Worm (Caenorhabditis elegans) whole organism, L3 larva: ENCODE data around the gene C18D11.1.

Source experiments
- R02D3.7 ChIP-seq: fragments of 150-350 bp; optimal IDR thresholded peaks from 2 replicates; lab custom pipeline; 2014; ENCODE audit warnings: missing biosample characterization, missing genetic modification characterization
- ama-1 ChIP-seq: fragments of 150-350 bp; optimal IDR thresholded peaks from 2 replicates; lab custom pipeline; 2018
- ceh-16 ChIP-seq: sonication (generic microtip); optimal IDR thresholded peaks from 2 replicates; lab custom pipeline; 2017; ENCODE audit warnings: missing biosample characterization, missing genetic modification characterization
- ceh-28 ChIP-seq: fragments of 150-350 bp; optimal IDR thresholded peaks from 2 replicates; lab custom pipeline; 2014; ENCODE audit warnings: missing biosample characterization, missing genetic modification reagents, missing genetic modification characterization
- ceh-9 ChIP-seq: sonication (generic microtip); optimal IDR thresholded peaks from 2 replicates; lab custom pipeline; 2018; ENCODE audit warnings: missing biosample characterization, missing genetic modification characterization
- egl-27 ChIP-seq: sonication (generic microtip); optimal IDR thresholded peaks from 4 replicates; lab custom pipeline; 2017; ENCODE audit warnings: missing biosample characterization, missing genetic modification reagents, missing genetic modification characterization
- egl-5 ChIP-seq: fragments of 150-350 bp; optimal IDR thresholded peaks from 2 replicates; lab custom pipeline; 2017; ENCODE audit warnings: missing biosample characterization, missing genetic modification reagents, missing genetic modification characterization, inconsistent platforms
- elt-1 ChIP-seq: fragments of 150-350 bp; optimal IDR thresholded peaks from 2 replicates; lab custom pipeline; 2014; ENCODE audit warnings: missing biosample characterization, missing genetic modification characterization
- elt-2 ChIP-seq: sonication (generic microtip); optimal IDR thresholded peaks from 2 replicates; lab custom pipeline; 2016; ENCODE audit warnings: missing genetic modification reagents, mild to moderate bottlenecking, missing genetic modification characterization, missing compliant biosample characterization
- elt-3 ChIP-seq, 3 experiments: fragments of 150-350 bp in 1 of 3; sonication (generic microtip) in 2 of 3; optimal IDR thresholded peaks; 2 replicates in 2 of 3; 4 replicates in 1 of 3; lab custom pipeline; 2014 to 2017; ENCODE audit warnings: missing biosample characterization in 3 of 3, missing genetic modification characterization in 3 of 3
- eor-1 ChIP-seq, 2 experiments: fragments of 150-350 bp; optimal IDR thresholded peaks; 2 replicates each; lab custom pipeline; 2014 to 2018; ENCODE audit warnings: missing biosample characterization in 2 of 2, missing genetic modification characterization in 2 of 2
- fkh-10 ChIP-seq: sonication (generic microtip); optimal IDR thresholded peaks from 2 replicates; lab custom pipeline; 2017; ENCODE audit warnings: missing biosample characterization, missing genetic modification reagents, missing genetic modification characterization
- fkh-2 ChIP-seq: fragments of 150-350 bp; optimal IDR thresholded peaks from 2 replicates; lab custom pipeline; 2014; ENCODE audit warnings: missing biosample characterization, missing genetic modification reagents, missing genetic modification characterization
- fos-1 ChIP-seq: fragments of 150-350 bp; optimal IDR thresholded peaks from 2 replicates; lab custom pipeline; 2014; ENCODE audit warnings: missing biosample characterization, missing genetic modification characterization
- hmg-11 ChIP-seq: sonication (generic microtip); optimal IDR thresholded peaks from 2 replicates; lab custom pipeline; 2016; ENCODE audit warnings: missing genetic modification characterization, missing compliant biosample characterization
- lin-15B ChIP-seq: fragments of 150-350 bp; optimal IDR thresholded peaks from 2 replicates; lab custom pipeline; 2014; ENCODE audit warnings: missing biosample characterization, missing genetic modification characterization
- lin-39 ChIP-seq: fragments of 150-350 bp; optimal IDR thresholded peaks from 2 replicates; lab custom pipeline; 2018; ENCODE audit warnings: missing biosample characterization, missing genetic modification reagents, missing genetic modification characterization
- mml-1 ChIP-seq: fragments of 150-350 bp; sonication (generic microtip); optimal IDR thresholded peaks from 3 replicates; lab custom pipeline; 2014; ENCODE audit warnings: missing biosample characterization, missing genetic modification characterization
- nfya-1 ChIP-seq: sonication (generic microtip); optimal IDR thresholded peaks from 2 replicates; lab custom pipeline; 2017; ENCODE audit warnings: missing genetic modification characterization, mild to moderate bottlenecking, missing compliant biosample characterization, antibody characterized with exemption, moderate library complexity; ENCODE audit not compliant: insufficient read depth
- nhr-11 ChIP-seq: fragments of 150-350 bp; optimal IDR thresholded peaks from 2 replicates; lab custom pipeline; 2014; ENCODE audit warnings: missing biosample characterization, missing genetic modification characterization
- nhr-23 ChIP-seq: fragments of 150-350 bp; optimal IDR thresholded peaks from 2 replicates; lab custom pipeline; 2014; ENCODE audit warnings: missing biosample characterization, missing genetic modification reagents, missing genetic modification characterization
- nhr-237 ChIP-seq: fragments of 150-350 bp; optimal IDR thresholded peaks from 2 replicates; lab custom pipeline; 2014; ENCODE audit warnings: missing biosample characterization, missing genetic modification characterization
- nhr-25 ChIP-seq: sonication (generic microtip); optimal IDR thresholded peaks from 2 replicates; lab custom pipeline; 2017; ENCODE audit warnings: missing biosample characterization, missing genetic modification characterization
- nhr-28 ChIP-seq: fragments of 150-350 bp; optimal IDR thresholded peaks from 2 replicates; lab custom pipeline; 2014; ENCODE audit warnings: missing biosample characterization, missing genetic modification characterization
- nhr-43 ChIP-seq: sonication (generic microtip); optimal IDR thresholded peaks from 2 replicates; lab custom pipeline; 2016; ENCODE audit warnings: mild to moderate bottlenecking, missing genetic modification characterization, missing compliant biosample characterization; ENCODE audit not compliant: poor library complexity, severe bottlenecking
- nhr-76 ChIP-seq: fragments of 150-350 bp; sonication (generic microtip); optimal IDR thresholded peaks from 5 replicates; lab custom pipeline; 2014; ENCODE audit warnings: missing biosample characterization, missing genetic modification characterization
- nhr-77 ChIP-seq: fragments of 150-350 bp; optimal IDR thresholded peaks from 2 replicates; lab custom pipeline; 2014; ENCODE audit warnings: missing biosample characterization, missing genetic modification characterization
- pha-4 ChIP-seq: fragments of 150-350 bp; optimal IDR thresholded peaks from 2 replicates; lab custom pipeline; 2014; ENCODE audit warnings: missing biosample characterization, missing genetic modification reagents, missing genetic modification characterization
- pqm-1 ChIP-seq: fragments of 150-350 bp; optimal IDR thresholded peaks from 2 replicates; lab custom pipeline; 2017; ENCODE audit warnings: missing biosample characterization, missing genetic modification characterization, inconsistent platforms
- sea-2 ChIP-seq: fragments of 150-350 bp; sonication (generic microtip); optimal IDR thresholded peaks from 4 replicates; lab custom pipeline; 2014; ENCODE audit warnings: missing biosample characterization, missing genetic modification reagents, missing genetic modification characterization
- skn-1 ChIP-seq: fragments of 150-350 bp; optimal IDR thresholded peaks from 2 replicates; lab custom pipeline; 2014; ENCODE audit warnings: missing biosample characterization, missing genetic modification characterization
- snpc-4 ChIP-seq: fragments of 150-350 bp; optimal IDR thresholded peaks from 2 replicates; lab custom pipeline; 2014; ENCODE audit warnings: missing biosample characterization, missing genetic modification characterization
- unc-39 ChIP-seq: sonication (generic microtip); optimal IDR thresholded peaks from 4 replicates; lab custom pipeline; 2017; ENCODE audit warnings: missing biosample characterization, missing genetic modification characterization
- unc-62 ChIP-seq: fragments of 150-350 bp; sonication (generic microtip); optimal IDR thresholded peaks from 4 replicates; lab custom pipeline; 2014; ENCODE audit warnings: missing biosample characterization, missing genetic modification reagents, missing genetic modification characterization
- zag-1 ChIP-seq: fragments of 150-350 bp; optimal IDR thresholded peaks from 2 replicates; lab custom pipeline; 2014; ENCODE audit warnings: missing biosample characterization, missing genetic modification characterization
- ztf-11 ChIP-seq: fragments of 150-350 bp; optimal IDR thresholded peaks from 2 replicates; lab custom pipeline; 2014; ENCODE audit warnings: missing biosample characterization, missing genetic modification characterization

Gene C18D11.1

DNA sequence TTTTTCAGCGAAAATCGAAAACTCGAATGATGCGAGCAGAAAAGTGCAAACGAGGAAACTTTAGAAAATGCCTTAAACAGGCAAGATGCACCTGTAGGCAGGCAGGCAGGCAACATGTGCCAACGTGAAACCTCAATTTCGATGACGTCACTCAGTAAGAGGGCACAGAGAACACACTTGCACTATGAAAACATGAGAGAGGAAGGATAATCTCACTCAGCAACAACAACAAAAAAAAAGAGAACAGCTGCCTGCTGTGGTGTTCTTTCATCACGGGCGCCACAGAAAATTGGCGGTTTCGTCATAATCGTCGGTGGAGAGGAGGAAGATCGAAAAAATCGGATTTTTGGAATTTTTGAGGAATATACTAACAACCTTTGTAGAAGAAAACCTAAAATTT, 17.8 kb downstream of the C18D11.1 start:
- no peak for TF ChIP-seq elt-3 (tag; optimal IDR thresholded peaks at IDR 0.05; lab: Kevin White, UChicago)
- TF ChIP-seq nfya-1 (tag; lab: Kevin White, UChicago): peak; percentile 49
- peak; percentile 7 for TF ChIP-seq lin-39 (tag; lab: Kevin White, UChicago)

DNA sequence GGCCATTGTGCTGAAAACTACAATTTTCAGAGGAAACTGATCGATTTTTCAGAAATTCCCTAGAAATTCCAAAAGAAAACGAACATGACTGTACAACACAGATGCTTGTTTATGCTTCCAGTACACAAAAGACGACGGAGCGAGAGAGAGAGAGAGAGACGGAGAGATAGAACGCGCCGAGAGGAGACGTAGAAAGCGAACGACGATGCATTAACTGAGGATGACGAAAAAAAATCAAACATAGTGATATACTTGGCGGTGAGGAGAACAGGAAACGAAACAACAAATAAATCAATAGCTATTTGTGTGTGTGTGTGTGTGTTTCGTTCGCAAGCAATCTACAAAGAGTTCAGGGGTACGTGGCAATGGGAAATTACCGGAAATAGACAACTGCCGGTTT, 18.4 kb downstream of the C18D11.1 start:
- TF ChIP-seq nhr-23: no peak
- TF ChIP-seq zag-1 (tag; lab: Kevin White, UChicago): no peak
- TF ChIP-seq hmg-11 (tag; lab: Kevin White, UChicago): peak; percentile 18
- no peak for TF ChIP-seq fkh-10 (GFP tag; lab: Kevin White, UChicago)
- TF ChIP-seq nhr-11: no peak
- peak; percentile 61 for TF ChIP-seq pqm-1 (tag; lab: Kevin White, UChicago)
- peak; percentile 50 for TF ChIP-seq egl-5 (tag; lab: Kevin White, UChicago)
- peak; percentile 37 for TF ChIP-seq ceh-28 (tag; lab: Kevin White, UChicago)
- peak; percentile 75 for TF ChIP-seq skn-1 (tag; lab: Kevin White, UChicago)
- no peak for TF ChIP-seq ztf-11 (tag; lab: Kevin White, UChicago)
- peak; percentile 15 for TF ChIP-seq lin-39 (tag; lab: Kevin White, UChicago)
- no peak for TF ChIP-seq egl-27 (tag; lab: Kevin White, UChicago)
- TF ChIP-seq snpc-4: peak; percentile 17
- TF ChIP-seq nfya-1 (tag; lab: Kevin White, UChicago): peak; percentile 50
- no peak for TF ChIP-seq nhr-28 (tag; lab: Kevin White, UChicago)
- no peak for TF ChIP-seq nhr-43 (tag; lab: Kevin White, UChicago)
- TF ChIP-seq elt-2: peak; percentile 42
- peak; percentile 20 for TF ChIP-seq ama-1 (lab: Kevin White, UChicago)
- peak; percentile 96 for TF ChIP-seq pha-4 (tag; lab: Kevin White, UChicago)

DNA sequence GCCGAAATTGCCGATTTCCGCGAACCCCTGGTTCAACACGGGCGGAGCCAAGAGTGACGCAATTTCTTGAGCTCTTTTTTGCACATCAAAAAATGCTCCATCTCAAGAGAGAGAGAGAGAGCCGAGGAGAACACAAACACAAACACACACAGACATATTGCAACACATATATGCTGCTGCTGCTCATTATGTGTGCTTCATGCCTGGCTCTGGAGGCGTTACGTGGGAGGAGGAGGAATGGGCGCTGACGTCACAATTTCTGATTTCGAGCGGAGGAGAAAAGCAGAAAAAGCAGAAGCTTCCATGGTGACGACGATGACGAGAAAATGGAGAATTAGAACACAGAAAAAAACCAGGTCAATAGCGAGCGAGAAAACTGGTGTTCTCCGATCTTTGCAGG, 19.7 kb downstream of the C18D11.1 start:
- TF ChIP-seq nfya-1 (tag; lab: Kevin White, UChicago) (peak; percentile 51), nhr-43 (tag; lab: Kevin White, UChicago) (no peak), pha-4 (tag; lab: Kevin White, UChicago) (peak; percentile 7), nhr-25 (tag; lab: Kevin White, UChicago) (no peak), egl-5 (tag; lab: Kevin White, UChicago) (peak; percentile 13)

DNA sequence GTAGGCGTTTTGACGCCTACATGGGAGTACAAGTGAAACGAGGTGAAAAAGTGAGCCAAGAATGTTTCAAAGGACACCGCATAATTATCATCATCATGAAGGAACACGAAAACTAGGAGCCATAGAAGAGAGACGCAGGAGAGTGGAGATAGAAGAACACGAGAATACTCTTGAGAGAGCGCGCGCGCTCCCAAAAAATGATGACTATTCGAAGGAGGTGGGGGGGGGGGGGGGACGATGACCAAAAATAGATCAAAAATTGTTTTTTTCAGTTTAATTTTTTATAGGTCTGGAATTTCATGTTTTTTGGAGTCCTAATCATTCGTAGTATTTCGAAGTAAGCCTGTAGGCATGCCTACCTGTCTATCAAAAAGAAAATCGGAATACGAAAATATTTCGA, 20.4 kb downstream of the C18D11.1 start:
- TF ChIP-seq hmg-11 (tag; lab: Kevin White, UChicago) (peak; percentile 8), ceh-9 (tag; lab: Kevin White, UChicago) (no peak), unc-39 (tag; lab: Kevin White, UChicago) (no peak), nhr-76 (tag; lab: Kevin White, UChicago) (no peak), skn-1 (tag; lab: Kevin White, UChicago) (peak; percentile 92), nfya-1 (tag; lab: Kevin White, UChicago) (peak; percentile 21), lin-15B (tag; lab: Kevin White, UChicago) (no peak), ztf-11 (tag; lab: Kevin White, UChicago) (no peak), elt-1 (tag; lab: Kevin White, UChicago) (no peak), mml-1 (no peak), pha-4 (tag; lab: Kevin White, UChicago) (no peak)

DNA sequence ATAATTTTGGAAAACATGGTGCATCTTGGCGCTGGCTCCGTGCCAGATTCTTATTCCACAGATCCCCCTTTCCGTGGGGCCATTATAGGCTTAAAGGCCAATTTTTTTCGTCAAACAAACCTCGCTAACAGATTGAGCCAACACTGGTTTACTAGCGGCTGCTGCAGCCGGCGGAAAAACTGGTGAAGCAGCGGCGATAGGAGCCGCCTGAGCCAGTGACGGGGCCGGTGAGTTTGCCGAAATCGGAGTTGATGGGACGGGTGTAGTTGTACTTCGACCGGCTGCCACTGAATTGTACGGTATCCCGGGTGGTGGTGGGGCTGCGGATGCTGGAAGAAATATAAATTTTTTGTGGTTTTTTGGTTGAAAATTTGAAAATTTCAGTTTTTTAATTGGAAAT, 25.4 kb downstream of the C18D11.1 start:
- TF ChIP-seq R02D3.7 (no peak), fkh-2 (no peak), unc-62 (GFP tag; lab: Kevin White, UChicago) (no peak), nhr-25 (tag; lab: Kevin White, UChicago) (no peak), lin-15B (tag; lab: Kevin White, UChicago) (no peak), ceh-16 (tag; lab: Kevin White, UChicago) (no peak), pha-4 (tag; lab: Kevin White, UChicago) (no peak), ceh-9 (tag; lab: Kevin White, UChicago) (no peak), nhr-237 (tag; lab: Kevin White, UChicago) (no peak), nfya-1 (tag; lab: Kevin White, UChicago) (no peak), nhr-28 (tag; lab: Kevin White, UChicago) (no peak), nhr-77 (tag; lab: Kevin White, UChicago) (no peak), hmg-11 (tag; lab: Kevin White, UChicago) (no peak), sea-2 (no peak), eor-1 (tag; optimal IDR thresholded peaks at IDR 0.05; lab: Kevin White, UChicago) (no peak), ama-1 (lab: Kevin White, UChicago) (no peak), ztf-11 (tag; lab: Kevin White, UChicago) (no peak), fos-1 (tag; lab: Kevin White, UChicago) (no peak), elt-3 (tag; optimal IDR thresholded peaks at IDR 0.05; lab: Kevin White, UChicago) (no peak), snpc-4 (no peak)
